Worm (Caenorhabditis elegans): ENCODE data around the gene F56D6.12.

- TF ChIP-seq ama-1 (optimal IDR thresholded peaks at IDR 0.05) (no peak), flt-1 (GFP tag; IDR thresholded peaks at IDR 0.05) (no peak), hnd-1 (tag; optimal IDR thresholded peaks at IDR 0.05) (no peak), ceh-36 (tag; optimal IDR thresholded peaks at IDR 0.05) (no peak), ceh-13 (GFP tag; optimal IDR thresholded peaks at IDR 0.05) (no peak), pes-1 (GFP tag; IDR thresholded peaks at IDR 0.05) (no peak), sea-1 (GFP tag; conservative IDR thresholded peaks at IDR 0.05) (no peak), tbx-37 (GFP tag; conservative IDR thresholded peaks at IDR 0.05) (no peak)
Observed at ce11 chrIV:3904620-3905019, 3.3 kb upstream of the F56D6.12 start, which contains the start of gene F56D6.21.
